Worm (Caenorhabditis elegans): Measurements from ENCODE around the gene C50E10.2.

- no peak for TF ChIP-seq T22C8.4 (GFP tag; IDR thresholded peaks at IDR 0.05)
- TF ChIP-seq flt-1 (GFP tag; IDR thresholded peaks at IDR 0.05), result no peak
- no peak for TF ChIP-seq cog-1 (tag; optimal IDR thresholded peaks at IDR 0.05)
- TF ChIP-seq ztf-29 (GFP tag; IDR thresholded peaks at IDR 0.05), result no peak
- no peak for TF ChIP-seq klf-2 (GFP tag; conservative IDR thresholded peaks at IDR 0.05)
- TF ChIP-seq med-1 (GFP tag; optimal IDR thresholded peaks at IDR 0.05; ENCODE audit: insufficient read depth), result no peak
Observed at ce11 chrII:12323305-12323704, 13.8 kb upstream of the C50E10.2 start, which contains the start of gene sre-53.

All from whole organism, midembryonic.